Worm (Caenorhabditis elegans): ENCODE measurements around the gene rbr-2.

Gene rbr-2

DNA sequence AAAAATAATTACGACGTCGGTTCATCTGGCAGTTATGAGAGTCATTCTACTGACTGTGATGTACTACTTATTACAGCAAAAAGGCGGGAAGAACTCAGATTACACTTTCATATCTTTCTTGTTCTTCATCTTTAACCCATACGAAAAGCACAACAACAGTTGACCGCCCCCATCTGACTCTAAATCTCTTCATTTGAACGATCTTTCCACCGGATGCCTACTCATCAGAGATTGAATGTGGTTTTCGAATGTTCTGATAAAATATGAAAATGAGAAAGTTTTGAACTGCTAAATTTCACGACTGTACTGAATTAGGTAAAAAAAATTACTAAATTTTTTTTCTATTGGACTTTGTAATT lies 38.3 kb downstream of the rbr-2 start, which contains the start of gene sri-19:
Gene sri-19, plus strand, starts transcription at position 143 of the 359 bp plus-strand sequence.
- no peak for TF ChIP-seq lin-13 (tag; optimal IDR thresholded peaks at IDR 0.05)
- no peak for TF ChIP-seq ztf-11 (tag; optimal IDR thresholded peaks at IDR 0.05)
- no peak for TF ChIP-seq drap-1 (GFP tag; optimal IDR thresholded peaks at IDR 0.05)
- TF ChIP-seq snpc-4 (tag; optimal IDR thresholded peaks at IDR 0.05) = no peak
- TF ChIP-seq nhr-12 (tag; optimal IDR thresholded peaks at IDR 0.05) = no peak
- no peak for TF ChIP-seq ham-2 (GFP tag; optimal IDR thresholded peaks at IDR 0.05)
- TF ChIP-seq cnd-1 (tag; optimal IDR thresholded peaks at IDR 0.05) = no peak
- no peak for TF ChIP-seq ceh-43 (GFP tag; optimal IDR thresholded peaks at IDR 0.05)
- TF ChIP-seq unc-120 (tag; optimal IDR thresholded peaks at IDR 0.05; ENCODE audit: poor library complexity, severe bottlenecking) = peak; percentile 21
- TF ChIP-seq nhr-28 (tag; optimal IDR thresholded peaks at IDR 0.05) = no peak
- TF ChIP-seq M03D4.4 (tag; optimal IDR thresholded peaks at IDR 0.05) = no peak
- TF ChIP-seq nhr-2 (tag; optimal IDR thresholded peaks at IDR 0.05) = no peak
- TF ChIP-seq ceh-39 (tag; optimal IDR thresholded peaks at IDR 0.05) = no peak
- TF ChIP-seq mls-2 (tag; optimal IDR thresholded peaks at IDR 0.05) = no peak
- TF ChIP-seq mep-1 (tag; optimal IDR thresholded peaks at IDR 0.05) = no peak
- TF ChIP-seq hlh-1 (tag; optimal IDR thresholded peaks at IDR 0.05) = peak; percentile 82
- no peak for TF ChIP-seq nhr-76 (tag; optimal IDR thresholded peaks at IDR 0.05)

DNA sequence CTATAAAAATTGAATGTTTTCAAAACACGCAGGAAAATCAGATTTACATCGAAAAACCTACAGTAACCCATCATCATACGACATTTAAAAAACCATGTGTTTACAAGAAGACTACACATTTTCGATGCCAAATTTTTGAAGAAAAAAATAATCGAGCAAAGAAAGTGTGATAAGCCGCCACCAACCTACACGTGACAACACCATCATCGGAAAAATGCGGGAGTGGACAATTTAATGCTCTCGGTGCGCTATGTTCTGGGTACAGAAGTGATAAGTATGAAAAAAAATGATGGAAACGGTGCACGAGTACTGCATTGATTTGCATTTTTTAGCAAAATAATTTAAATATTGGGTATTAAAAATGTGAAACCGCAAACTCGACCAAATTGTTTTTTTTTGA lies 44.8 kb downstream of the rbr-2 start:
- TF ChIP-seq ceh-39 (tag; optimal IDR thresholded peaks at IDR 0.05) (no peak), ztf-11 (tag; optimal IDR thresholded peaks at IDR 0.05) (no peak), bed-3 (GFP tag; optimal IDR thresholded peaks at IDR 0.05) (no peak), nhr-76 (tag; optimal IDR thresholded peaks at IDR 0.05) (no peak), mls-2 (tag; optimal IDR thresholded peaks at IDR 0.05) (no peak), sptf-1 (tag; optimal IDR thresholded peaks at IDR 0.05) (no peak), blmp-1 (tag; optimal IDR thresholded peaks at IDR 0.05) (no peak), sem-2 (GFP tag; optimal IDR thresholded peaks at IDR 0.05) (no peak), hlh-1 (tag; optimal IDR thresholded peaks at IDR 0.05) (no peak), nhr-237 (tag; optimal IDR thresholded peaks at IDR 0.05) (no peak), nhr-28 (tag; optimal IDR thresholded peaks at IDR 0.05) (no peak), ces-1 (GFP tag; optimal IDR thresholded peaks at IDR 0.05) (no peak), drap-1 (GFP tag; optimal IDR thresholded peaks at IDR 0.05) (no peak), unc-120 (tag; optimal IDR thresholded peaks at IDR 0.05; ENCODE audit: poor library complexity, severe bottlenecking) (no peak), lsy-2 (tag; optimal IDR thresholded peaks at IDR 0.05) (no peak)

- TF ChIP-seq unc-62 (GFP tag; optimal IDR thresholded peaks at IDR 0.05) (no peak), M03D4.4 (tag; optimal IDR thresholded peaks at IDR 0.05) (no peak), sem-2 (GFP tag; optimal IDR thresholded peaks at IDR 0.05) (no peak), mab-5 (tag; optimal IDR thresholded peaks at IDR 0.05) (no peak), elt-3 (tag; optimal IDR thresholded peaks at IDR 0.05) (no peak), elt-1 (tag; optimal IDR thresholded peaks at IDR 0.05; ENCODE audit: borderline replicate concordance, insufficient read depth) (no peak), nhr-12 (tag; optimal IDR thresholded peaks at IDR 0.05) (no peak), mls-2 (tag; optimal IDR thresholded peaks at IDR 0.05) (no peak), tbx-8 (GFP tag; optimal IDR thresholded peaks at IDR 0.05) (no peak), pha-4 (tag; optimal IDR thresholded peaks at IDR 0.05) (no peak), nhr-28 (tag; optimal IDR thresholded peaks at IDR 0.05) (no peak), flh-1 (GFP tag; optimal IDR thresholded peaks at IDR 0.05) (no peak), nhr-237 (tag; optimal IDR thresholded peaks at IDR 0.05) (no peak), blmp-1 (tag; optimal IDR thresholded peaks at IDR 0.05) (no peak), ces-1 (GFP tag; optimal IDR thresholded peaks at IDR 0.05) (no peak), ztf-11 (tag; optimal IDR thresholded peaks at IDR 0.05) (no peak), zip-8 (tag; optimal IDR thresholded peaks at IDR 0.05) (no peak), cnd-1 (tag; optimal IDR thresholded peaks at IDR 0.05) (no peak)
These were observed 46.5 kb downstream of the rbr-2 start, which contains the start of the genes aqp-3 and Y69E1A.8 for ce11 chrIV:10966359-10966758. aqp-3 (minus strand) TSS chrIV:10966459. Y69E1A.8 (plus strand) TSS chrIV:10966604.

DNA sequence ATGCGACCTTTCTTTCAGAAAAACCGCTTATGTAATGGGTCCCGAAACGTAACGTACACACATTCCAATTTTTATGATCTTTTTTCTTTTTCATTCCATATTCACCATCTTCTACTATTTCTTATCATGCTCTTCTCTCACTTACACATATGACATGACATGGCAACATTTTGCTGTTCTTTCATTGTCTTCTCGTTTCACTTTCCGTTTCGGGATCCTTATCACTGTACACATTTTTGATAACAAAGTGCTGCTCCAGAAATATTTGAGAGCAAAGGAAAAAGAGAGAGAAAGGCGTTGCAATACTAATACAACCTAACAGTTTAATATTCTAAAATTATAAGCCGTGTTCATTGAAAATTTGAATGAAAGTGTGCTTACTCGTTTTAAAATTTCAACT lies 50.5 kb downstream of the rbr-2 start:
- TF ChIP-seq flh-1 (GFP tag; optimal IDR thresholded peaks at IDR 0.05) = no peak
- no peak for TF ChIP-seq ceh-43 (GFP tag; optimal IDR thresholded peaks at IDR 0.05)
- no peak for TF ChIP-seq unc-39 (tag; optimal IDR thresholded peaks at IDR 0.05)
- TF ChIP-seq snpc-4 (tag; optimal IDR thresholded peaks at IDR 0.05) = no peak
- TF ChIP-seq elt-1 (tag; optimal IDR thresholded peaks at IDR 0.05; ENCODE audit: borderline replicate concordance, insufficient read depth) = no peak
- no peak for TF ChIP-seq ceh-83 (GFP tag; optimal IDR thresholded peaks at IDR 0.05)
- TF ChIP-seq sptf-1 (tag; optimal IDR thresholded peaks at IDR 0.05) = no peak
- no peak for TF ChIP-seq drap-1 (GFP tag; optimal IDR thresholded peaks at IDR 0.05)
- TF ChIP-seq mls-2 (tag; optimal IDR thresholded peaks at IDR 0.05) = no peak
- no peak for TF ChIP-seq nhr-237 (tag; optimal IDR thresholded peaks at IDR 0.05)
- no peak for TF ChIP-seq ceh-39 (tag; optimal IDR thresholded peaks at IDR 0.05)
- no peak for TF ChIP-seq elt-3 (tag; optimal IDR thresholded peaks at IDR 0.05)

Data from whole organism, mixed stage, embryonic.